Fruit fly (Drosophila melanogaster) whole organism, wandering third instar larva: ENCODE measurements around the gene Sfp33A3.

Source experiments
- Abd-B ChIP-seq: fragments of >200 bp; optimal IDR thresholded peaks from 2 replicates; lab custom pipeline; 2017; ENCODE audit warnings: missing biosample characterization, missing genetic modification characterization
- CG32264 ChIP-seq: fragments of 200-800 bp; sonication (Bioruptor generic); optimal IDR thresholded peaks from 2 replicates; lab custom pipeline; 2016; ENCODE audit warnings: missing biosample characterization, missing genetic modification characterization
- CG9705 ChIP-seq: fragments of 200-800 bp; sonication (Bioruptor generic); optimal IDR thresholded peaks from 2 replicates; lab custom pipeline; 2018; ENCODE audit warnings: missing biosample characterization, mild to moderate bottlenecking, missing genetic modification characterization
- CrebA ChIP-seq: fragments of 200-800 bp; sonication (Bioruptor generic); optimal IDR thresholded peaks from 2 replicates; lab custom pipeline; 2016; ENCODE audit warnings: missing biosample characterization, mild to moderate bottlenecking, missing genetic modification characterization, borderline replicate concordance
- Dfd ChIP-seq: fragments of >200 bp; optimal IDR thresholded peaks from 2 replicates; lab custom pipeline; 2017; ENCODE audit warnings: missing biosample characterization, missing genetic modification characterization
- Dif ChIP-seq: fragments of 200-275, 200-300 bp; sonication (Bioruptor generic); optimal IDR thresholded peaks from 2 replicates; lab custom pipeline; 2018; ENCODE audit warnings: missing biosample characterization, missing genetic modification characterization; ENCODE audit not compliant: partially characterized antibody
- GATAd ChIP-seq: sonication (Bioruptor generic); optimal IDR thresholded peaks from 2 replicates; lab custom pipeline; 2016; ENCODE audit warnings: missing biosample characterization, missing genetic modification characterization
- HLH106 ChIP-seq: fragments of 200-800 bp; optimal IDR thresholded peaks from 3 replicates; lab custom pipeline; 2019; ENCODE audit warnings: missing biosample characterization, mild to moderate bottlenecking, missing genetic modification characterization, moderate library complexity
- Hnf4 ChIP-seq: fragments of 200-800 bp; sonication (Bioruptor generic); optimal IDR thresholded peaks from 2 replicates; lab custom pipeline; 2016; ENCODE audit warnings: missing biosample characterization, mild to moderate bottlenecking, missing genetic modification characterization
- Hr78 ChIP-seq: fragments of >200 bp; optimal IDR thresholded peaks from 2 replicates; lab custom pipeline; 2017; ENCODE audit warnings: missing biosample characterization, missing genetic modification characterization
- Hr83 ChIP-seq: fragments of 200-300 bp; sonication (Bioruptor generic); optimal IDR thresholded peaks from 2 replicates; lab custom pipeline; 2016; ENCODE audit warnings: missing biosample characterization, mild to moderate bottlenecking, missing genetic modification characterization, moderate library complexity; ENCODE audit not compliant: poor library complexity, severe bottlenecking
- Myc ChIP-seq: fragments of >200 bp; optimal IDR thresholded peaks from 2 replicates; lab custom pipeline; 2017
- OdsH ChIP-seq: fragments of 200-800 bp; sonication (Bioruptor generic); optimal IDR thresholded peaks from 2 replicates; lab custom pipeline; 2016; ENCODE audit warnings: missing biosample characterization, mild to moderate bottlenecking, missing genetic modification characterization
- Rel ChIP-seq, 2 experiments: fragments of 200-800 bp; sonication (Bioruptor generic) in 1 of 2; optimal IDR thresholded peaks; 2 replicates in 1 of 2; 3 replicates in 1 of 2; lab custom pipeline; 2016 to 2019; ENCODE audit warnings: mild to moderate bottlenecking in 2 of 2, missing biosample characterization in 2 of 2, missing genetic modification characterization in 2 of 2, moderate library complexity in 1 of 2
- Sp1 ChIP-seq: fragments of 200-800 bp; sonication (Bioruptor generic); optimal IDR thresholded peaks from 3 replicates; lab custom pipeline; 2019; ENCODE audit warnings: missing biosample characterization, mild to moderate bottlenecking, missing genetic modification characterization, moderate library complexity
- Vsx2 ChIP-seq: fragments of 200-300, 225-300 bp; sonication (Bioruptor generic); optimal IDR thresholded peaks from 2 replicates; lab custom pipeline; 2018; ENCODE audit warnings: missing biosample characterization, missing genetic modification characterization; ENCODE audit not compliant: partially characterized antibody
- br ChIP-seq: fragments of 200-800 bp; sonication (Bioruptor generic); optimal IDR thresholded peaks from 2 replicates; lab custom pipeline; 2016; ENCODE audit warnings: missing biosample characterization, missing genetic modification characterization
- brk ChIP-seq: fragments of 200-800 bp; sonication (Bioruptor generic); optimal IDR thresholded peaks from 2 replicates; lab custom pipeline; 2016; ENCODE audit warnings: missing biosample characterization, mild to moderate bottlenecking, missing genetic modification characterization
- dl ChIP-seq, 2 experiments: fragments of 175-275, 200-275 bp in 1 of 2; fragments of 200-275 bp in 1 of 2; sonication (Bioruptor generic); optimal IDR thresholded peaks; lab custom pipeline; 2018; ENCODE audit warnings: mild to moderate bottlenecking in 2 of 2, missing biosample characterization in 2 of 2, missing genetic modification characterization in 2 of 2, moderate library complexity in 2 of 2; ENCODE audit not compliant: partially characterized antibody in 2 of 2, insufficient read depth in 1 of 2
- dmrt93B ChIP-seq: fragments of 200-800 bp; sonication (Bioruptor generic); optimal IDR thresholded peaks from 2 replicates; lab custom pipeline; 2018; ENCODE audit warnings: missing biosample characterization, mild to moderate bottlenecking, missing genetic modification characterization
- dsf ChIP-seq: sonication (Bioruptor generic); optimal IDR thresholded peaks from 2 replicates; lab custom pipeline; 2016; ENCODE audit warnings: missing biosample characterization, missing genetic modification characterization, borderline replicate concordance
- ey ChIP-seq: fragments of 200-800 bp; sonication (Bioruptor generic); optimal IDR thresholded peaks from 2 replicates; lab custom pipeline; 2016; ENCODE audit warnings: missing biosample characterization, missing genetic modification characterization
- foxo ChIP-seq, 2 experiments: fragments of 200-800 bp; sonication (Bioruptor generic); optimal IDR thresholded peaks; 2 replicates in 1 of 2; 3 replicates in 1 of 2; lab custom pipeline; 2016 to 2017; ENCODE audit warnings: missing biosample characterization in 2 of 2, missing genetic modification characterization in 2 of 2
- fru ChIP-seq: fragments of 200-800 bp; sonication (Bioruptor generic); optimal IDR thresholded peaks from 3 replicates; lab custom pipeline; 2016; ENCODE audit warnings: missing biosample characterization, mild to moderate bottlenecking, missing genetic modification characterization
- h ChIP-seq: fragments of 200-800 bp; sonication (Bioruptor generic); optimal IDR thresholded peaks from 3 replicates; lab custom pipeline; 2016; ENCODE audit warnings: missing biosample characterization, mild to moderate bottlenecking, missing genetic modification characterization
- lola ChIP-seq: fragments of >200 bp; optimal IDR thresholded peaks from 2 replicates; lab custom pipeline; 2017; ENCODE audit warnings: missing biosample characterization, missing genetic modification characterization
- pan ChIP-seq: fragments of >200 bp; optimal IDR thresholded peaks from 2 replicates; lab custom pipeline; 2017
- psq ChIP-seq: fragments of 200-800 bp; sonication (Bioruptor generic); optimal IDR thresholded peaks from 3 replicates; lab custom pipeline; 2017; ENCODE audit warnings: missing biosample characterization, mild to moderate bottlenecking, missing genetic modification characterization, moderate library complexity
- rgr ChIP-seq: fragments of 200-800 bp; sonication (Bioruptor generic); optimal IDR thresholded peaks from 3 replicates; lab custom pipeline; 2016; ENCODE audit warnings: missing biosample characterization, mild to moderate bottlenecking, missing genetic modification characterization
- sage ChIP-seq: fragments of 200-800 bp; sonication (Bioruptor generic); optimal IDR thresholded peaks from 2 replicates; lab custom pipeline; 2016; ENCODE audit warnings: missing biosample characterization, mild to moderate bottlenecking, missing genetic modification characterization
- sv ChIP-seq: fragments of 200-800 bp; sonication (Bioruptor generic); optimal IDR thresholded peaks from 3 replicates; lab custom pipeline; 2016; ENCODE audit warnings: missing biosample characterization, missing genetic modification characterization
- tai ChIP-seq: sonication (Bioruptor generic); optimal IDR thresholded peaks from 2 replicates; lab custom pipeline; 2016; ENCODE audit warnings: missing biosample characterization, missing genetic modification characterization
- usp ChIP-seq: fragments of >200 bp; optimal IDR thresholded peaks from 2 replicates; lab custom pipeline; 2017; ENCODE audit warnings: missing biosample characterization, missing genetic modification characterization
- woc ChIP-seq: sonication (Bioruptor generic); optimal IDR thresholded peaks from 2 replicates; lab custom pipeline; 2016; ENCODE audit warnings: missing biosample characterization, mild to moderate bottlenecking, missing genetic modification characterization

The Sfp33A3 gene

DNA sequence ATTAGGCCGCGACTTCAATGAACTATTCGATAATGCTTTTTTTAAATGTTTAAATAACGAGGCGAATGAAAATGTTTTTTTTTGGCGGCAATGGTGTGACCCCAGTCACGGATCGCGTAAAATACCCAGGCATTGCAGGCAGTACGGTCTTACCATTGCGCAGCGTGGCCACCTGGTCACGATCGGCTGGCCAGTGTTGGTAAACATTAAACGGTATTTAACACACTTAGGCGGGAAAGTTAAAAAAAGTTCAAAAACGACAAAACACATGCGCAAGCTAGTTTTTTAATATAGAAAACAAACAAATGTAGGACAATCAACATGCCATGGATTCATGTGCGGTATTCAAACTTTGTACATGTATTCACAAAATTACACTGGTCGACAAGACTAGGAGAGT lies 10.4 kb upstream of the Sfp33A3 start, which contains the start of gene esc:
TSS of gene esc (minus strand) at position 129 of the 400 bp plus-strand sequence.
- TF ChIP-seq Dfd (GFP tag; lab: Kevin White, UChicago) (no peak), Hr78 (GFP tag; lab: Kevin White, UChicago) (no peak), tai (no peak), Rel (GFP tag; optimal IDR thresholded peaks at IDR 0.05; lab: Kevin White, UChicago) (no peak), Rel (tag; optimal IDR thresholded peaks at IDR 0.05; lab: Kevin White, UChicago) (no peak), Abd-B (GFP tag; lab: Kevin White, UChicago) (no peak), CG9705 (GFP tag; lab: Kevin White, UChicago) (no peak), CrebA (GFP tag; lab: Kevin White, UChicago) (no peak), Dif (GFP tag; lab: Kevin White, UChicago) (no peak), usp (GFP tag; lab: Kevin White, UChicago) (no peak), psq (GFP tag; lab: Kevin White, UChicago) (no peak), HLH106 (tag; lab: Kevin White, UChicago) (no peak), Hnf4 (no peak), dl (GFP tag; optimal IDR thresholded peaks at IDR 0.05; lab: Kevin White, UChicago; ENCODE audit: insufficient read depth in 1 of 2, partially characterized antibody in 2 of 2) (no peak), OdsH (GFP tag; lab: Kevin White, UChicago) (no peak), Sp1 (GFP tag; lab: Kevin White, UChicago) (no peak), woc (no peak), foxo (GFP tag; optimal IDR thresholded peaks at IDR 0.05; lab: Kevin White, UChicago) (peak in 1 of 2 experiments; percentile 58), pan (lab: Kevin White, UChicago) (no peak), ey (peak; percentile 15), dmrt93B (GFP tag; lab: Kevin White, UChicago) (no peak), GATAd (no peak), rgr (GFP tag; lab: Kevin White, UChicago) (no peak), dsf (GFP tag; lab: Kevin White, UChicago) (no peak), sv (GFP tag; lab: Kevin White, UChicago) (no peak), fru (GFP tag; lab: Kevin White, UChicago) (peak; percentile 3), Myc (lab: Kevin White, UChicago) (no peak), brk (GFP tag; lab: Kevin White, UChicago) (no peak), h (peak; percentile 32), Hr83 (GFP tag; lab: Kevin White, UChicago) (peak; percentile 68), CG32264 (GFP tag; lab: Kevin White, UChicago) (no peak), br (no peak), sage (GFP tag; lab: Kevin White, UChicago) (no peak)

DNA sequence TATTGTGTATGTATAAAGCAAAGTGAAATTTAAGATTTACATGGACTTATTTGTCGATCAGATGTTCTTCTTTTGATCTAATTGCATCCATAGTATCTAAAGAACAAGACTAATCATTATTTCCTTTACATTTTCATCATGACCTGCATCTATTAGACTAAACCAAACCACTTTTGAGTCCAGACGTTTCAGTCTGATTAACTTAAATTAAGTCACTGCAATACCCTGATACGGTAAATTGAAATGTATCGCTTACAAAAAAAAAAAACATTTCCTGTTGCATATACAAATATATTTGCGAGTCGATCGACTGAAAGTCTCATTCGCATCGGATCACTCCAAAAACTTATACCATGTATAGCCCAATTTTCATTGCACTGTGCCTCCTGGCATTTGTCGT lies 5.9 kb upstream of the Sfp33A3 start, which contains the start of gene CG45011:
TSS of gene CG45011 (plus strand) at position 301 of the 400 bp plus-strand sequence.
- TF ChIP-seq psq (GFP tag; lab: Kevin White, UChicago) (no peak), tai (no peak), dl (GFP tag; optimal IDR thresholded peaks at IDR 0.05; lab: Kevin White, UChicago; ENCODE audit: insufficient read depth in 1 of 2, partially characterized antibody in 2 of 2) (no peak), brk (GFP tag; lab: Kevin White, UChicago) (no peak), h (no peak), foxo (GFP tag; optimal IDR thresholded peaks at IDR 0.05; lab: Kevin White, UChicago) (no peak), CrebA (GFP tag; lab: Kevin White, UChicago) (no peak), GATAd (no peak), Hr78 (GFP tag; lab: Kevin White, UChicago) (no peak), pan (lab: Kevin White, UChicago) (no peak), ey (no peak)

DNA sequence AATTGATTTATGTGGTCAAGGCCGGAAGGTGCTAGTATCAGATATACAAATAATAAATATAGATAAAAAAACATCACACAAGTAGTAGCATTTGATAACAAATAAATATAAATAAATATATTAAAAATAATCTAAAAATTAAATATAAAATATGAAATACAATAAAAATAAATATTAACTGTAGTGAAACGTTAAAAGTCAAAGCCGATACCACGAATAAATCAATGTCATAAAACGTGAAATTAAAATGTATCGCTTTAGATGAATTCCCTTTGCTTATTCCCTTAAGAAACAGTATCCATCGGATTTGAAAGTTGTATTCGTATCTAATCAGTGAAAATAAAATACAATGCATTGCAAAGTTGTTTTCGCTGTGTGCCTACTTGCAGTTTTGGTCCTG lies 5.4 kb upstream of the Sfp33A3 start, which contains the start of gene CG45012:
TSS of gene CG45012 (plus strand) at position 301 of the 400 bp plus-strand sequence.
- TF ChIP-seq sage (GFP tag; lab: Kevin White, UChicago) (no peak), usp (GFP tag; lab: Kevin White, UChicago) (no peak), Hr78 (GFP tag; lab: Kevin White, UChicago) (no peak), pan (lab: Kevin White, UChicago) (no peak), lola (no peak), GATAd (no peak), woc (no peak), Hr83 (GFP tag; lab: Kevin White, UChicago) (no peak), tai (no peak), CG32264 (GFP tag; lab: Kevin White, UChicago) (no peak), Vsx2 (GFP tag; lab: Kevin White, UChicago) (no peak)
